Worm (Caenorhabditis elegans) whole organism, young adult: ENCODE measurements around the gene ptr-13.

Experiments used
- B0336.3 ChIP-seq: fragments of 200-800 bp; sonication (Bioruptor generic); IDR thresholded peaks from 2 replicates; pipeline ENCODE4 v1.3.6; 2022; ENCODE audit warnings: missing genetic modification characterization, missing compliant biosample characterization
- C06A6.2 ChIP-seq: fragments of 200-800 bp; sonication (Bioruptor generic); conservative IDR thresholded peaks from 2 replicates; pipeline ENCODE4 v1.3.6; 2022; ENCODE audit warnings: missing genetic modification characterization, missing compliant biosample characterization
- C17E4.6 ChIP-seq: fragments of 200-800 bp; sonication (Bioruptor generic); IDR thresholded peaks from 2 replicates; pipeline ENCODE4 v1.3.6; 2022; ENCODE audit warnings: missing genetic modification reagents, missing genetic modification characterization, missing compliant biosample characterization
- D2030.7 ChIP-seq: fragments of 200-800 bp; sonication (Bioruptor generic); IDR thresholded peaks from 2 replicates; pipeline ENCODE4 v1.3.6; 2022; ENCODE audit warnings: missing genetic modification reagents, missing genetic modification characterization, missing compliant biosample characterization
- F10E7.11 ChIP-seq: sonication (generic microtip); optimal IDR thresholded peaks from 2 replicates; lab custom pipeline; 2017; ENCODE audit warnings: mild to moderate bottlenecking, missing genetic modification characterization, moderate library complexity, missing compliant biosample characterization
- F37B4.10 ChIP-seq: fragments of 200-800 bp; sonication (Bioruptor generic); IDR thresholded peaks from 2 replicates; pipeline ENCODE4 v1.3.6; 2022; ENCODE audit warnings: missing genetic modification characterization, missing compliant biosample characterization
- F39B2.1 ChIP-seq: fragments of 200-800 bp; sonication (Bioruptor generic); IDR thresholded peaks from 2 replicates; pipeline ENCODE4 v1.3.6; 2022; ENCODE audit warnings: missing genetic modification reagents, missing genetic modification characterization, missing compliant biosample characterization
- F49E8.2 ChIP-seq: sonication (generic microtip); optimal IDR thresholded peaks from 3 replicates; lab custom pipeline; 2017; ENCODE audit warnings: missing genetic modification characterization, mild to moderate bottlenecking, missing compliant biosample characterization, antibody characterized with exemption, moderate library complexity; ENCODE audit not compliant: insufficient read depth
- Y53G8AR.9 ChIP-seq: fragments of 200-800 bp; sonication (Bioruptor generic); conservative IDR thresholded peaks from 2 replicates; pipeline ENCODE4 v1.3.6; 2022; ENCODE audit warnings: missing genetic modification reagents, missing genetic modification characterization, missing compliant biosample characterization
- Y56A3A.18 ChIP-seq: fragments of 200-800 bp; sonication (Bioruptor generic); IDR thresholded peaks from 2 replicates; pipeline ENCODE4 v1.3.6; 2022; ENCODE audit warnings: missing genetic modification reagents, missing genetic modification characterization, missing compliant biosample characterization
- Y67H2A.10 ChIP-seq: fragments of 200-800 bp; sonication (Bioruptor generic); conservative IDR thresholded peaks from 2 replicates; pipeline ENCODE4 v1.3.6; 2022; ENCODE audit warnings: missing genetic modification reagents, missing genetic modification characterization, missing compliant biosample characterization
- atf-7 ChIP-seq: sonication (generic microtip); optimal IDR thresholded peaks from 2 replicates; lab custom pipeline; 2017; ENCODE audit warnings: mild to moderate bottlenecking, missing genetic modification characterization, missing compliant biosample characterization
- attf-3 ChIP-seq: fragments of 200-800 bp; sonication (Bioruptor generic); conservative IDR thresholded peaks from 2 replicates; pipeline ENCODE4 v1.3.6; 2022; ENCODE audit warnings: missing genetic modification reagents, missing genetic modification characterization, missing compliant biosample characterization
- attf-5 ChIP-seq: fragments of 200-800 bp; sonication (Bioruptor generic); optimal IDR thresholded peaks from 2 replicates; lab custom pipeline; 2018; ENCODE audit warnings: mild to moderate bottlenecking, missing genetic modification characterization, missing compliant biosample characterization
- bed-1 ChIP-seq: fragments of 200-800 bp; sonication (Bioruptor generic); IDR thresholded peaks from 2 replicates; pipeline ENCODE4 v1.3.6; 2022; ENCODE audit warnings: missing genetic modification reagents, missing genetic modification characterization, missing compliant biosample characterization
- bed-2 ChIP-seq: fragments of 200-800 bp; sonication (Bioruptor generic); IDR thresholded peaks from 2 replicates; pipeline ENCODE4 v1.3.6; 2022; ENCODE audit warnings: missing genetic modification reagents, missing genetic modification characterization, missing compliant biosample characterization
- ceh-100 ChIP-seq: fragments of 200-800 bp; sonication (Bioruptor generic); IDR thresholded peaks from 2 replicates; pipeline ENCODE4 v1.3.6; 2022; ENCODE audit warnings: missing genetic modification reagents, missing genetic modification characterization, missing compliant biosample characterization
- ceh-91 ChIP-seq: fragments of 200-800 bp; sonication (Bioruptor generic); IDR thresholded peaks from 2 replicates; pipeline ENCODE4 v1.3.6; 2022; ENCODE audit warnings: missing genetic modification reagents, missing genetic modification characterization, missing compliant biosample characterization
- dox-1 ChIP-seq: fragments of 200-800 bp; sonication (Bioruptor generic); IDR thresholded peaks from 2 replicates; pipeline ENCODE4 v1.3.6; 2022; ENCODE audit warnings: missing genetic modification reagents, missing genetic modification characterization, missing compliant biosample characterization
- egl-18 ChIP-seq: fragments of 200-800 bp; sonication (Bioruptor generic); IDR thresholded peaks from 2 replicates; pipeline ENCODE4 v1.3.6; 2022; ENCODE audit warnings: missing genetic modification reagents, missing genetic modification characterization, missing compliant biosample characterization
- ets-4 ChIP-seq: fragments of 200-800 bp; sonication (Bioruptor generic); optimal IDR thresholded peaks from 2 replicates; lab custom pipeline; 2018; ENCODE audit warnings: mild to moderate bottlenecking, missing genetic modification characterization, missing compliant biosample characterization
- fkh-3 ChIP-seq: sonication (generic microtip); optimal IDR thresholded peaks from 2 replicates; lab custom pipeline; 2016; ENCODE audit warnings: mild to moderate bottlenecking, missing genetic modification characterization, missing compliant biosample characterization
- hlh-26 ChIP-seq: fragments of 200-800 bp; sonication (Bioruptor generic); conservative IDR thresholded peaks from 2 replicates; pipeline ENCODE4 v1.3.6; 2022; ENCODE audit warnings: missing genetic modification reagents, missing genetic modification characterization, missing compliant biosample characterization
- let-526 ChIP-seq: fragments of 200-800 bp; sonication (Bioruptor generic); IDR thresholded peaks from 2 replicates; pipeline ENCODE4 v1.3.6; 2022; ENCODE audit warnings: missing genetic modification reagents, missing genetic modification characterization, missing compliant biosample characterization
- let-607 ChIP-seq, 2 experiments: fragments of 200-800 bp in 1 of 2; sonication (Bioruptor generic) in 1 of 2; sonication (generic microtip) in 1 of 2; optimal IDR thresholded peaks; 2 replicates each; lab custom pipeline; 2016 to 2018; ENCODE audit warnings: mild to moderate bottlenecking in 2 of 2, missing compliant biosample characterization in 2 of 2, missing genetic modification characterization in 2 of 2, moderate library complexity in 2 of 2, missing genotype in 1 of 2
- lsy-27 ChIP-seq: sonication (generic microtip); optimal IDR thresholded peaks from 2 replicates; lab custom pipeline; 2017; ENCODE audit warnings: missing genetic modification characterization, mild to moderate bottlenecking, missing compliant biosample characterization, antibody characterized with exemption, missing genotype, borderline replicate concordance; ENCODE audit not compliant: insufficient read depth
- madf-10 ChIP-seq: sonication (generic microtip); optimal IDR thresholded peaks from 2 replicates; lab custom pipeline; 2016; ENCODE audit warnings: mild to moderate bottlenecking, missing genetic modification characterization, missing compliant biosample characterization
- madf-3 ChIP-seq: fragments of 200-800 bp; sonication (Bioruptor generic); IDR thresholded peaks from 2 replicates; pipeline ENCODE4 v1.3.6; 2022; ENCODE audit warnings: missing genetic modification reagents, missing genetic modification characterization, missing compliant biosample characterization
- madf-6 ChIP-seq: fragments of 200-800 bp; sonication (Bioruptor generic); IDR thresholded peaks from 2 replicates; pipeline ENCODE4 v1.3.6; 2022; ENCODE audit warnings: missing genetic modification reagents, missing genetic modification characterization, missing compliant biosample characterization
- nfyb-1 ChIP-seq: fragments of 200-800 bp; sonication (Bioruptor generic); IDR thresholded peaks from 2 replicates; pipeline ENCODE4 v1.3.6; 2022; ENCODE audit warnings: missing genetic modification reagents, missing genetic modification characterization, missing compliant biosample characterization
- nhr-80 ChIP-seq: sonication (generic microtip); optimal IDR thresholded peaks from 2 replicates; lab custom pipeline; 2016; ENCODE audit warnings: missing genetic modification characterization, missing compliant biosample characterization
- rpc-1 ChIP-seq, 2 experiments: fragments of 150-350 bp in 1 of 2; sonication (generic microtip) in 1 of 2; optimal IDR thresholded peaks; 2 replicates each; lab custom pipeline; 2014 to 2018; ENCODE audit warnings: missing biosample characterization in 1 of 2, missing genetic modification characterization in 1 of 2, missing genetic modification reagents in 1 of 2, missing genotype in 1 of 2
- sdz-38 ChIP-seq: sonication (generic microtip); optimal IDR thresholded peaks from 2 replicates; lab custom pipeline; 2016; ENCODE audit warnings: missing genotype, missing genetic modification characterization, missing compliant biosample characterization
- snpc-1.1 ChIP-seq: sonication (generic microtip); optimal IDR thresholded peaks from 2 replicates; lab custom pipeline; 2017; ENCODE audit warnings: missing genetic modification characterization, mild to moderate bottlenecking, missing compliant biosample characterization, antibody characterized with exemption, moderate library complexity, missing genotype, missing genetic modification reagents; ENCODE audit not compliant: insufficient read depth
- snpc-4 ChIP-seq, 5 experiments: fragments of 150-350 bp in 1 of 5; sonication (generic microtip) in 4 of 5; optimal IDR thresholded peaks; 2 replicates each; lab custom pipeline; 2014 to 2018; ENCODE audit warnings: missing genetic modification characterization in 5 of 5, missing biosample characterization in 3 of 5, antibody characterized with exemption in 2 of 5, mild to moderate bottlenecking in 2 of 5, missing compliant biosample characterization in 2 of 5, missing genotype in 2 of 5, moderate library complexity in 2 of 5, missing genetic modification reagents in 1 of 5
- sptf-2 ChIP-seq: fragments of 200-800 bp; sonication (Bioruptor generic); optimal IDR thresholded peaks from 2 replicates; lab custom pipeline; 2018; ENCODE audit warnings: mild to moderate bottlenecking, missing genetic modification characterization, missing compliant biosample characterization
- tbp1 ChIP-seq: fragments of 200-800 bp; sonication (Bioruptor generic); optimal IDR thresholded peaks from 2 replicates; lab custom pipeline; 2018; ENCODE audit warnings: mild to moderate bottlenecking, missing genetic modification characterization, missing compliant biosample characterization
- tlf-1 ChIP-seq: fragments of 200-800 bp; sonication (Bioruptor generic); optimal IDR thresholded peaks from 2 replicates; lab custom pipeline; 2018; ENCODE audit warnings: mild to moderate bottlenecking, missing genetic modification characterization, missing compliant biosample characterization
- zim-3 ChIP-seq: sonication (generic microtip); optimal IDR thresholded peaks from 2 replicates; lab custom pipeline; 2017; ENCODE audit warnings: mild to moderate bottlenecking, missing genetic modification characterization, moderate library complexity, missing compliant biosample characterization
- ztf-6 ChIP-seq: fragments of 200-800 bp; sonication (Bioruptor generic); IDR thresholded peaks from 2 replicates; pipeline ENCODE4 v1.3.6; 2022; ENCODE audit warnings: missing genetic modification reagents, missing genetic modification characterization, missing compliant biosample characterization

The ptr-13 gene

DNA sequence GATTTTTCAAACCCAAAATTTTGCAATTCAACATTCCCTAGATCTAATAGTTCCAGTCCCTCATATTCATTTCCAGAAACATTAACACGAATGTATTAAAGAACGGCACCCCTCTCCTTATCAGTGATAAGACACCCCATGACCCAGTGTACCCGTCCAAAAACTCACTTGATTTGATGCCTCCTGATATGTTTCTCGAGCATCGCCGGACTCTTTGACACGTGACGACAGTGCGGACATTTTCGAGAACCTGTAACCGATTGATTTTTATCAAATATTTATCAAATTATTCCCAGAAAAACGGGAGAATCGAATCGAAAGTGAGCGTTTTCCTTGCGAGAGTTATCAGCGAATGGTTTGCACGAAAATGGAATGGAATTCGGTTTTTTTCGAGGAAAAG is 11.3 kb downstream of the ptr-13 start (continued):
- no peak for TF ChIP-seq rpc-1 (optimal IDR thresholded peaks at IDR 0.05; lab: Kevin White, UChicago)
- no peak for TF ChIP-seq rpc-1 (tag; optimal IDR thresholded peaks at IDR 0.05; lab: Kevin White, UChicago)
- no peak for TF ChIP-seq Y56A3A.18 (GFP tag; lab: Robert Waterston, UW)
- no peak for TF ChIP-seq sdz-38 (tag; lab: Kevin White, UChicago)
- TF ChIP-seq hlh-26 (GFP tag; lab: Robert Waterston, UW): no peak
- TF ChIP-seq bed-1: no peak
- TF ChIP-seq F37B4.10 (GFP tag; lab: Robert Waterston, UW): no peak
- TF ChIP-seq nhr-80 (tag; lab: Kevin White, UChicago): peak; percentile 81
- TF ChIP-seq C17E4.6 (GFP tag; lab: Robert Waterston, UW): no peak
- no peak for TF ChIP-seq egl-18 (GFP tag; lab: Robert Waterston, UW)
- no peak for TF ChIP-seq F39B2.1 (GFP tag; lab: Robert Waterston, UW)
- no peak for TF ChIP-seq lsy-27 (tag; lab: Kevin White, UChicago)
- peak; percentile 7 for TF ChIP-seq attf-5 (GFP tag; lab: Kevin White, UChicago)
- TF ChIP-seq C06A6.2 (GFP tag; lab: Robert Waterston, UW): no peak
- 0 out of 2 replicates have a peak, but pooled peaks have one; percentile 24 for TF ChIP-seq dox-1 (GFP tag; lab: Robert Waterston, UW)
- peak; percentile 38 for TF ChIP-seq madf-10 (tag; lab: Kevin White, UChicago)
- TF ChIP-seq atf-7 (tag; lab: Kevin White, UChicago): peak; percentile 59
- peak; percentile 48; the same call in 1 of the 2 replicates for TF ChIP-seq let-526 (GFP tag; lab: Robert Waterston, UW)
- TF ChIP-seq tbp1 (GFP tag; lab: Kevin White, UChicago): peak; percentile 34
- 0 out of 2 replicates have a peak, but pooled peaks have one; percentile 44 for TF ChIP-seq nfyb-1 (GFP tag; lab: Robert Waterston, UW)
- no peak for TF ChIP-seq attf-3 (GFP tag; lab: Robert Waterston, UW)
- TF ChIP-seq madf-3 (GFP tag; lab: Robert Waterston, UW): no peak
- no peak for TF ChIP-seq F10E7.11 (tag; lab: Kevin White, UChicago)
- peak in 1 of 2 experiments; percentile 17 for TF ChIP-seq let-607 (tag; optimal IDR thresholded peaks at IDR 0.05; lab: Kevin White, UChicago)
- TF ChIP-seq bed-2 (GFP tag; lab: Robert Waterston, UW): no peak
- no peak for TF ChIP-seq ztf-6
- TF ChIP-seq ceh-91: no peak
- TF ChIP-seq sptf-2: no peak
- peak; percentile 40 for TF ChIP-seq ets-4 (GFP tag; lab: Kevin White, UChicago)
- TF ChIP-seq F49E8.2 (tag; lab: Kevin White, UChicago): no peak
- TF ChIP-seq tlf-1 (GFP tag; lab: Kevin White, UChicago): peak; percentile 42
- no peak for TF ChIP-seq fkh-3 (tag; lab: Kevin White, UChicago)
- peak; percentile 69; the same call in 1 of the 2 replicates for TF ChIP-seq Y53G8AR.9 (GFP tag; lab: Robert Waterston, UW)
- TF ChIP-seq snpc-4 (GFP tag; optimal IDR thresholded peaks at IDR 0.05; lab: Kevin White, UChicago): no peak
- TF ChIP-seq snpc-4 (tag; optimal IDR thresholded peaks at IDR 0.05; lab: Kevin White, UChicago): peak in 1 of 4 experiments; percentile 16
- no peak for TF ChIP-seq snpc-1.1
- no peak for TF ChIP-seq ceh-100 (GFP tag; lab: Robert Waterston, UW)
- TF ChIP-seq Y67H2A.10 (GFP tag; lab: Robert Waterston, UW): no peak
- no peak for TF ChIP-seq zim-3 (tag; lab: Kevin White, UChicago)
- peak; percentile 41; the same call in 1 of the 2 replicates for TF ChIP-seq B0336.3 (GFP tag; lab: Robert Waterston, UW)
- TF ChIP-seq D2030.7 (GFP tag; lab: Robert Waterston, UW): no peak
- TF ChIP-seq madf-6 (GFP tag; lab: Robert Waterston, UW): no peak
